Fruit fly (Drosophila melanogaster): ENCODE data around the gene CG5116.
A peak's percentile ranks its signal among the peaks of the same experiment; 100 is the strongest.

CG5116 gene

dm6 chr3R:25482463-25483173, at the start of gene CG5116, which contains the start of the genes XNP and CG42488 (continued):
- no peak for TF ChIP-seq Ada2b (GFP tag; IDR thresholded peaks at IDR 0.05)
- TF ChIP-seq zfh2 (GFP tag; optimal IDR thresholded peaks at IDR 0.05), result peak; percentile 56
- peak; percentile 98 for TF ChIP-seq inv (GFP tag; IDR thresholded peaks at IDR 0.05; ENCODE audit: partially characterized antibody)
- no peak for TF ChIP-seq Hey (tag; optimal IDR thresholded peaks at IDR 0.05)
- TF ChIP-seq CG11456 (GFP tag; IDR thresholded peaks at IDR 0.05), result peak; percentile 65; the same call in 1 of the 3 replicates
- TF ChIP-seq CG12769 (tag; optimal IDR thresholded peaks at IDR 0.05), result no peak
- peak; percentile 44 for TF ChIP-seq twi (tag; optimal IDR thresholded peaks at IDR 0.05)
- peak; percentile 60 for TF ChIP-seq CG4424 (GFP tag; optimal IDR thresholded peaks at IDR 0.05)
- peak; percentile 65 for TF ChIP-seq CG1832 (GFP tag; optimal IDR thresholded peaks at IDR 0.05)
- peak; percentile 69 for TF ChIP-seq MESR4 (GFP tag; optimal IDR thresholded peaks at IDR 0.05)
- TF ChIP-seq CG7357 (GFP tag; IDR thresholded peaks at IDR 0.05), result no peak
- peak; percentile 93 for TF ChIP-seq tna (GFP tag; IDR thresholded peaks at IDR 0.05; ENCODE audit: partially characterized antibody)
- peak; percentile 57 for TF ChIP-seq CG15696 (tag; optimal IDR thresholded peaks at IDR 0.05)
- peak; percentile 39 for TF ChIP-seq CG1233 (GFP tag; optimal IDR thresholded peaks at IDR 0.05)
- TF ChIP-seq CG4730 (GFP tag; IDR thresholded peaks at IDR 0.05), result no peak
- TF ChIP-seq CG3407 (GFP tag; optimal IDR thresholded peaks at IDR 0.05), result no peak
- no peak for TF ChIP-seq CG12071 (GFP tag; optimal IDR thresholded peaks at IDR 0.05)
- peak; percentile 86 for TF ChIP-seq Vsx1 (GFP tag; optimal IDR thresholded peaks at IDR 0.05)
- TF ChIP-seq NC2α (GFP tag; optimal IDR thresholded peaks at IDR 0.05), result no peak
- peak; percentile 32 for TF ChIP-seq Dek (tag; optimal IDR thresholded peaks at IDR 0.05)
- TF ChIP-seq Nf-YA (GFP tag; IDR thresholded peaks at IDR 0.05), result no peak
- no peak for TF ChIP-seq ro (GFP tag; IDR thresholded peaks at IDR 0.05)
- TF ChIP-seq CG31224 (GFP tag; IDR thresholded peaks at IDR 0.05), result no peak
- peak; percentile 71 for TF ChIP-seq Abd-B (GFP tag; optimal IDR thresholded peaks at IDR 0.05)
- TF ChIP-seq Ravus (GFP tag; IDR thresholded peaks at IDR 0.05), result no peak
- TF ChIP-seq CG10959 (GFP tag; IDR thresholded peaks at IDR 0.05), result no peak
- TF ChIP-seq exex (tag; optimal IDR thresholded peaks at IDR 0.05), result peak; percentile 51
- no peak for TF ChIP-seq croc (GFP tag; conservative IDR thresholded peaks at IDR 0.05)
- no peak for TF ChIP-seq Bteb2 (GFP tag; optimal IDR thresholded peaks at IDR 0.05)
- peak; percentile 17 for TF ChIP-seq shn (GFP tag; optimal IDR thresholded peaks at IDR 0.05)
- no peak for TF ChIP-seq CG10147 (GFP tag; optimal IDR thresholded peaks at IDR 0.05)
- TF ChIP-seq pros (GFP tag; optimal IDR thresholded peaks at IDR 0.05), result no peak
- no peak for TF ChIP-seq Atf-2 (GFP tag; optimal IDR thresholded peaks at IDR 0.05)
- no peak for TF ChIP-seq fru (optimal IDR thresholded peaks at IDR 0.05)
- no peak for TF ChIP-seq D (optimal IDR thresholded peaks at IDR 0.05)
- TF ChIP-seq D (GFP tag; optimal IDR thresholded peaks at IDR 0.05), result no peak
- TF ChIP-seq amos (GFP tag; IDR thresholded peaks at IDR 0.05; ENCODE audit: partially characterized antibody), result peak; percentile 97
- no peak for TF ChIP-seq CG10462 (GFP tag; optimal IDR thresholded peaks at IDR 0.05)
- no peak for TF ChIP-seq oc (tag; optimal IDR thresholded peaks at IDR 0.05)
- peak; percentile 94 for TF ChIP-seq nom (GFP tag; optimal IDR thresholded peaks at IDR 0.05)
- peak; percentile 43 for TF ChIP-seq HLH54F (GFP tag; optimal IDR thresholded peaks at IDR 0.05)
- peak; percentile 24 for TF ChIP-seq CG4328 (GFP tag; optimal IDR thresholded peaks at IDR 0.05)
- no peak for TF ChIP-seq Sox102F (GFP tag; optimal IDR thresholded peaks at IDR 0.05)
- TF ChIP-seq CG7745 (tag; optimal IDR thresholded peaks at IDR 0.05), result no peak
- TF ChIP-seq Nf-YB (GFP tag; optimal IDR thresholded peaks at IDR 0.05), result peak; percentile 61
- peak; percentile 3 for TF ChIP-seq CG6765 (GFP tag; optimal IDR thresholded peaks at IDR 0.05)
- TF ChIP-seq ewg (GFP tag; optimal IDR thresholded peaks at IDR 0.05), result peak; percentile 48
- TF ChIP-seq CG18764 (GFP tag; optimal IDR thresholded peaks at IDR 0.05), result no peak
- peak; percentile 4 for TF ChIP-seq fd96Cb (tag; optimal IDR thresholded peaks at IDR 0.05)

Measured in whole organism, embryonic.